Fruit fly (Drosophila melanogaster): ENCODE data around the gene Pis.

dm6 chrX:15740881-15741280 is 37.3 kb upstream of the Pis start:
- TF ChIP-seq CG16779 (tag; optimal IDR thresholded peaks at IDR 0.05) (no peak), CG10669 (GFP tag; optimal IDR thresholded peaks at IDR 0.05) (no peak), Ets21C (GFP tag; optimal IDR thresholded peaks at IDR 0.05) (no peak), CG3032 (tag; optimal IDR thresholded peaks at IDR 0.05) (no peak), Sox102F (GFP tag; optimal IDR thresholded peaks at IDR 0.05) (no peak), CG6808 (GFP tag; optimal IDR thresholded peaks at IDR 0.05) (no peak), Hr38 (GFP tag; optimal IDR thresholded peaks at IDR 0.05) (no peak), CG11902 (GFP tag; optimal IDR thresholded peaks at IDR 0.05) (no peak), CG4318 (GFP tag; optimal IDR thresholded peaks at IDR 0.05) (no peak), Eip75B (GFP tag; optimal IDR thresholded peaks at IDR 0.05) (no peak), CG11762 (GFP tag; optimal IDR thresholded peaks at IDR 0.05; ENCODE audit: insufficient read depth) (no peak), Sox15 (GFP tag; optimal IDR thresholded peaks at IDR 0.05) (no peak), Hr39 (GFP tag; optimal IDR thresholded peaks at IDR 0.05) (no peak), cyc (GFP tag; optimal IDR thresholded peaks at IDR 0.05) (no peak)
